Worm (Caenorhabditis elegans) whole organism, L4 larva: ENCODE results near the gene pqn-39.

Source experiments
- F37D6.2 ChIP-seq: sonication (generic microtip); optimal IDR thresholded peaks from 2 replicates; lab custom pipeline; 2016; ENCODE audit warnings: mild to moderate bottlenecking, missing genetic modification characterization, missing compliant biosample characterization
- F44E2.7 ChIP-seq: fragments of 200-800 bp; sonication (Bioruptor generic); IDR thresholded peaks from 2 replicates; pipeline ENCODE4 v2.1.2; 2022; ENCODE audit warnings: missing genetic modification characterization, missing compliant biosample characterization
- T26A8.4 ChIP-seq: fragments of 200-800 bp; sonication (Bioruptor generic); IDR thresholded peaks from 2 replicates; pipeline ENCODE4 v1.3.6; 2022; ENCODE audit warnings: missing genetic modification characterization, missing compliant biosample characterization
- Y75B8A.6 ChIP-seq: fragments of 200-800 bp; sonication (Bioruptor generic); IDR thresholded peaks from 2 replicates; pipeline ENCODE4 v1.3.6; 2022; ENCODE audit warnings: missing genetic modification reagents, missing genetic modification characterization, missing compliant biosample characterization
- aha-1 ChIP-seq: fragments of 150-350 bp; peaks from one replicate; lab custom pipeline; 2014; ENCODE audit warnings: missing biosample characterization, missing genetic modification characterization
- ama-1 ChIP-seq: fragments of 150-350 bp; optimal IDR thresholded peaks from 2 replicates; lab custom pipeline; 2014; ENCODE audit warnings: inconsistent platforms, mixed read lengths
- ceh-20 ChIP-seq: fragments of 200-800 bp; sonication (Bioruptor generic); IDR thresholded peaks from 2 replicates; pipeline ENCODE4 v1.3.6; 2022; ENCODE audit warnings: missing genetic modification reagents, missing genetic modification characterization, missing compliant biosample characterization
- ceh-44 ChIP-seq: fragments of 200-800 bp; sonication (Bioruptor generic); IDR thresholded peaks from 2 replicates; pipeline ENCODE4 v1.3.6; 2022; ENCODE audit warnings: missing genetic modification reagents, missing genetic modification characterization, missing compliant biosample characterization
- dpl-1 ChIP-seq: fragments of 150-350 bp; optimal IDR thresholded peaks from 2 replicates; lab custom pipeline; 2014; ENCODE audit warnings: missing biosample characterization, missing genetic modification reagents, missing genetic modification characterization
- duxl-1 ChIP-seq: sonication (generic microtip); optimal IDR thresholded peaks from 2 replicates; lab custom pipeline; 2016; ENCODE audit warnings: mild to moderate bottlenecking, missing genetic modification characterization, moderate library complexity, missing compliant biosample characterization; ENCODE audit not compliant: poor library complexity
- dve-1 ChIP-seq: sonication (generic microtip); optimal IDR thresholded peaks from 2 replicates; lab custom pipeline; 2017; ENCODE audit warnings: antibody characterized with exemption, mild to moderate bottlenecking, missing genetic modification characterization, missing compliant biosample characterization; ENCODE audit not compliant: insufficient read depth
- egl-43 ChIP-seq: fragments of 200-800 bp; sonication (Bioruptor generic); IDR thresholded peaks from 2 replicates; pipeline ENCODE4 v1.3.6; 2022; ENCODE audit warnings: missing genetic modification reagents, missing genetic modification characterization, missing compliant biosample characterization
- fkh-10 ChIP-seq: fragments of 150-350 bp; optimal IDR thresholded peaks from 2 replicates; lab custom pipeline; 2014; ENCODE audit warnings: missing biosample characterization, missing genetic modification reagents, missing genetic modification characterization
- hif-1 ChIP-seq, 2 experiments: sonication (generic microtip); optimal IDR thresholded peaks; 2 replicates each; lab custom pipeline; 2016 to 2017; ENCODE audit warnings: missing compliant biosample characterization in 2 of 2, missing genetic modification characterization in 2 of 2, missing genetic modification reagents in 2 of 2, missing genotype in 2 of 2, mild to moderate bottlenecking in 1 of 2
- hlh-11 ChIP-seq: fragments of 200-800 bp; sonication (Bioruptor generic); optimal IDR thresholded peaks from 2 replicates; lab custom pipeline; 2018; ENCODE audit warnings: mild to moderate bottlenecking, missing genetic modification characterization, missing compliant biosample characterization
- lim-7 ChIP-seq: fragments of 200-800 bp; sonication (Bioruptor generic); IDR thresholded peaks from 2 replicates; pipeline ENCODE4 v1.3.6; 2022; ENCODE audit warnings: missing genetic modification characterization, missing compliant biosample characterization
- lin-13 ChIP-seq: fragments of 150-350 bp; optimal IDR thresholded peaks from 2 replicates; lab custom pipeline; 2014; ENCODE audit warnings: missing biosample characterization, missing genetic modification reagents, missing genetic modification characterization
- lsy-2 ChIP-seq, 2 experiments: fragments of 150-350 bp in 1 of 2; sonication (generic microtip) in 1 of 2; optimal IDR thresholded peaks; 2 replicates each; lab custom pipeline; 2014 to 2017; ENCODE audit warnings: missing biosample characterization in 2 of 2, missing genetic modification characterization in 2 of 2
- madf-5 ChIP-seq, 2 experiments: fragments of 200-800 bp; sonication (Bioruptor generic); IDR thresholded peaks; 2 replicates each; pipeline ENCODE4 v1.3.6; 2022; ENCODE audit warnings: missing compliant biosample characterization in 2 of 2, missing genetic modification characterization in 2 of 2
- madf-9 ChIP-seq: fragments of 200-800 bp; sonication (Bioruptor generic); conservative IDR thresholded peaks from 2 replicates; pipeline ENCODE4 v1.3.6; 2022; ENCODE audit warnings: missing genetic modification reagents, missing genetic modification characterization, missing compliant biosample characterization
- mep-1 ChIP-seq: fragments of 150-350 bp; sonication (generic microtip); optimal IDR thresholded peaks from 3 replicates; lab custom pipeline; 2014; ENCODE audit warnings: missing biosample characterization, missing genetic modification characterization
- mes-2 ChIP-seq: sonication (generic microtip); optimal IDR thresholded peaks from 2 replicates; lab custom pipeline; 2016; ENCODE audit warnings: missing genotype, mild to moderate bottlenecking, missing genetic modification characterization, missing compliant biosample characterization; ENCODE audit not compliant: poor library complexity, severe bottlenecking
- mxl-3 ChIP-seq: fragments of 200-800 bp; sonication (Bioruptor generic); optimal IDR thresholded peaks from 2 replicates; lab custom pipeline; 2018; ENCODE audit warnings: mild to moderate bottlenecking, missing genetic modification characterization, missing compliant biosample characterization
- nhr-11 ChIP-seq: fragments of 150-350 bp; optimal IDR thresholded peaks from 2 replicates; lab custom pipeline; 2014; ENCODE audit warnings: missing biosample characterization, missing genetic modification characterization
- nhr-237 ChIP-seq: sonication (generic microtip); optimal IDR thresholded peaks from 2 replicates; lab custom pipeline; 2017; ENCODE audit warnings: missing biosample characterization, missing genetic modification characterization
- nhr-25 ChIP-seq: sonication (generic microtip); optimal IDR thresholded peaks from 2 replicates; lab custom pipeline; 2017; ENCODE audit warnings: missing genetic modification characterization, mild to moderate bottlenecking, missing compliant biosample characterization, antibody characterized with exemption, moderate library complexity, borderline replicate concordance; ENCODE audit not compliant: insufficient read depth
- nhr-28 ChIP-seq: fragments of 150-350 bp; optimal IDR thresholded peaks from 2 replicates; lab custom pipeline; 2014; ENCODE audit warnings: missing biosample characterization, missing genetic modification characterization
- nhr-48 ChIP-seq: sonication (generic microtip); optimal IDR thresholded peaks from 2 replicates; lab custom pipeline; 2016; ENCODE audit warnings: mild to moderate bottlenecking, missing genetic modification characterization, missing compliant biosample characterization
- rbr-2 ChIP-seq: sonication (generic microtip); optimal IDR thresholded peaks from 2 replicates; lab custom pipeline; 2016; ENCODE audit warnings: missing genotype, missing genetic modification characterization, missing compliant biosample characterization
- set-16 ChIP-seq: fragments of 200-800 bp; sonication (Bioruptor generic); IDR thresholded peaks from 2 replicates; pipeline ENCODE4 v1.3.6; 2022; ENCODE audit warnings: missing genetic modification reagents, missing genetic modification characterization, missing compliant biosample characterization
- snpc-1.2 ChIP-seq: fragments of 200-800 bp; sonication (Bioruptor generic); IDR thresholded peaks from 2 replicates; pipeline ENCODE4 v1.3.6; 2022; ENCODE audit warnings: missing genetic modification reagents, missing genetic modification characterization, missing compliant biosample characterization
- snpc-4 ChIP-seq: fragments of 150-350 bp; optimal IDR thresholded peaks from 2 replicates; lab custom pipeline; 2014; ENCODE audit warnings: missing biosample characterization, missing genetic modification characterization
- tra-1 ChIP-seq: fragments of 200-800 bp; sonication (Bioruptor generic); IDR thresholded peaks from 2 replicates; pipeline ENCODE4 v1.3.6; 2022; ENCODE audit warnings: missing genetic modification reagents, missing genetic modification characterization, missing compliant biosample characterization
- unc-39 ChIP-seq: sonication (generic microtip); optimal IDR thresholded peaks from 2 replicates; lab custom pipeline; 2017; ENCODE audit warnings: missing biosample characterization, missing genetic modification characterization
- unc-62 ChIP-seq, 3 experiments: fragments of 150-350 bp in 1 of 3; sonication (generic microtip); optimal IDR thresholded peaks in 2 of 3; peaks in 1 of 3; 1 replicate in 1 of 3; 2 replicates in 2 of 3; lab custom pipeline; 2014 to 2017; ENCODE audit warnings: missing biosample characterization in 3 of 3, missing genetic modification characterization in 3 of 3, missing genetic modification reagents in 3 of 3, missing genotype in 1 of 3
- vab-7 ChIP-seq: fragments of 200-800 bp; sonication (Bioruptor generic); IDR thresholded peaks from 2 replicates; pipeline ENCODE4 v1.3.6; 2022; ENCODE audit warnings: missing genetic modification reagents, missing genetic modification characterization, missing compliant biosample characterization
- zag-1 ChIP-seq: fragments of 150-350 bp; optimal IDR thresholded peaks from 2 replicates; lab custom pipeline; 2014; ENCODE audit warnings: missing biosample characterization, missing genetic modification characterization
- ztf-11 ChIP-seq: fragments of 150-350 bp; optimal IDR thresholded peaks from 2 replicates; lab custom pipeline; 2014; ENCODE audit warnings: missing biosample characterization, missing genetic modification characterization

The pqn-39 gene

DNA sequence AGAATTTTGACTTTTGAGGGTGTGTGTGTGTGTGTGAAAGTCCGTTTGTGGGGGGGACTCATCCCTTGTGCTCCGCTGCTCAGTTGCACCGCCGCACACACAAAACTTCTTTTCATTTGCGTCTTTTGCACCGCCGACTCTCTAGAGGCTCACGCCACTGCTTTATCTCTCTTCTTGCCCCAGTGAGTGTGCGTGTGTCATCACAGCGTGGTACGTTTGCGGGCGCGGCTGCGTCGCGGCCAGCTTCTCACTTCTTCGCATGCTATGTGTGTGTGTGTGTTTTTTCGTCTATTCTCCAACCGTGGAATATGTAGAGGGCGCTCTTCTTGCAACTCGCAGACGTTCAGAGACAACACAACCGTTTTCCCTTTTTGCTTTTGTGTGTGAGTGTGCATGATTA lies 23.0 kb downstream of the pqn-39 start (continued):
- TF ChIP-seq nhr-28 (tag; lab: Kevin White, UChicago), result peak; percentile 39
- TF ChIP-seq nhr-48 (tag; lab: Kevin White, UChicago), result peak; percentile 28
- TF ChIP-seq snpc-4 (tag; lab: Kevin White, UChicago), result peak; percentile 57
- peak; percentile 69 for TF ChIP-seq F37D6.2 (tag; lab: Kevin White, UChicago)
- TF ChIP-seq madf-9, result peak; percentile 40; the same call in 1 of the 2 replicates
- peak; percentile 30 to 47 for TF ChIP-seq lsy-2 (tag; optimal IDR thresholded peaks at IDR 0.05; lab: Kevin White, UChicago)
- TF ChIP-seq mxl-3 (GFP tag; lab: Kevin White, UChicago), result peak; percentile 81
- peak; percentile 47 for TF ChIP-seq lin-13 (GFP tag; lab: Kevin White, UChicago)
- no peak for TF ChIP-seq Y75B8A.6
- peak; percentile 35; the same call in 1 of the 2 replicates for TF ChIP-seq vab-7 (GFP tag; lab: Robert Waterston, UW)
- peak; percentile 82 for TF ChIP-seq egl-43 (GFP tag; lab: Robert Waterston, UW)
- TF ChIP-seq fkh-10 (GFP tag; lab: Kevin White, UChicago), result peak; percentile 68
- TF ChIP-seq rbr-2 (tag; lab: Kevin White, UChicago), result peak; percentile 83
- peak; percentile 45 for TF ChIP-seq dve-1 (tag; lab: Kevin White, UChicago)
- TF ChIP-seq nhr-237 (tag; lab: Kevin White, UChicago), result no peak
- peak; percentile 64 for TF ChIP-seq set-16
- peak; percentile 0 for TF ChIP-seq dpl-1
- TF ChIP-seq ceh-20 (GFP tag; lab: Robert Waterston, UW), result peak; percentile 74

DNA sequence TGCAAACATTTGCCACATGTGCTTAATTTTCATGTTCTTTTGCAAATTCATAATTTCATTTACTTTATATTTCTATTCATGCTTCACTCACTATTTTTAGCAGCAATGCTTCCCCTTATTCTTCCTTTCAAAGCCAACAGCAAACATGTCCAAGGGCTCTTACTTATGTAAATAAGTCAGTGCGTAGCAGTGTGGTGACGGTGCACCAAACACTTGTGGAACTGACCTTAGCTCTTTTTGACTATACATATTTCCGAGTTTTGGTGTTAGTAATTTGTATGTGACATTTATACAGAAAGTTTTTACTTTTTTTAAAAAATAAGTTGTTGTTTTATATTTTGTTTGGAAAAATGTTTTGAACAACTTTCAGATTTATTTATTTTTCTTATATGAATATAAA lies 23.4 kb downstream of the pqn-39 start:
- peak; percentile 95 for TF ChIP-seq aha-1 (tag; lab: Kevin White, UChicago)
- TF ChIP-seq ceh-44 (GFP tag; lab: Robert Waterston, UW), result no peak

DNA sequence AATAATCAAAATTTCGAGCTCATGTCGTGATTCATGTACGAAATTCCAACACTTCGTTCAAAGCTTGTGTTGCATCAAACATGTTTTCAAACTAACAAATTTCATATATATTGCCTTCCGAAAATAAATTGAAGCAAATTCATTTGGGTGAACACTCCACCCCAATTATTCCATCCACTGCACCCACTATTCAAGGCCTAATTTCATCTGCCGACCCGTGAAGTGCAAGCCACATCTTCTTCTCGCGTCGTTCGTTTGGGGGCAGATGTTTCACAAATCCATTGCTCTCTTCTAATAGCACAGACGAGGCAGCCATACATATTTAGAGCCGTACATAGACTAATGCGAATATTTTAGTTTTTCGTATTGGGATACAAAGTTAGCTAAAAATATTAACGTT lies 24.3 kb downstream of the pqn-39 start:
- TF ChIP-seq nhr-25 (tag; lab: Kevin White, UChicago), result no peak
- no peak for TF ChIP-seq unc-39 (tag; lab: Kevin White, UChicago)
- no peak for TF ChIP-seq F44E2.7 (GFP tag; lab: Robert Waterston, UW)
- no peak for TF ChIP-seq Y75B8A.6
- TF ChIP-seq snpc-1.2, result no peak
- no peak for TF ChIP-seq hif-1 (tag; optimal IDR thresholded peaks at IDR 0.05; lab: Kevin White, UChicago)
- TF ChIP-seq duxl-1 (tag; lab: Kevin White, UChicago), result no peak

DNA sequence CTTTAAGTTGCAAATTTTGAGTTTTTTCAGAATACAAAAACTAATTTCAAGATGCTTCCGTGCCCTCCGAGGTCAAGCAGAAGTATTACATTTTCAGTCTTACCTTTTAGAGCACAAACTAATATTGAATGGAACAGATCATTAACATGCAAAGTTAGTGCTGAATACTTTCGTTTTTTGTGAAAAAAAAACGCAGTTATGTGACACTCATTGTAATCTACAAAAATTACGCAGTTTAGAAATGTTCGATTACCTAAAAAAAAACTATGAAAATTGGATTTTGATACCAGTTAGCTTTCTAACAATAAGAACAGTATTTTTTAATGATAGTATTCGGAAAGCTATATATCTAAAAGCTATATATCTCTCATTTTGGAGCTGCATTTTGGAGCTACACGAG lies 26.6 kb downstream of the pqn-39 start:
- TF ChIP-seq aha-1 (tag; lab: Kevin White, UChicago), result peak; percentile 92
- TF ChIP-seq ztf-11 (tag; lab: Kevin White, UChicago), result no peak
- TF ChIP-seq, all 104 proteins: peak for 1

DNA sequence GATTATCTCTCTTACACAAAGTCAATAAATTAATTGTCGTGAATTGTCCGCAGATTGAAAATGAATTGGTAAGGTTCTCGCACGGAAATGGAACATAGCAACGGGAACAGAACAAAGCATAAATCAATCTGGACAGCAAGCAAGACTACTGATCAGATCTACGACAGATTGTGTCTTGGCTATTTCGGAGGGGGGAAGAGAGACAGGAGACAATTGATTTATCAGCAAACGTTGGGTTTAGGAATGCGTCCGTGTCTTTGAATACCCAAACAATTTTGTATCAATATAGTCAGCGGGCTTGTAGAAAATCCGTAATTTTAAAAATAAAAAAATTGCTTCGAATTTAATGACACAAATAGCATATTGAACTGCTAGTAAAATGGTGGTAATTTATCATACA lies 27.2 kb downstream of the pqn-39 start:
- TF ChIP-seq zag-1 (tag; lab: Kevin White, UChicago) (no peak), tra-1 (0 out of 2 replicates have a peak, but pooled peaks have one; percentile 4), nhr-28 (tag; lab: Kevin White, UChicago) (peak; percentile 43), nhr-11 (tag; lab: Kevin White, UChicago) (no peak), hlh-11 (tag; lab: Kevin White, UChicago) (peak; percentile 17), mes-2 (tag; lab: Kevin White, UChicago) (peak; percentile 24), madf-5 (GFP tag; IDR thresholded peaks at IDR 0.05; lab: Robert Waterston, UW) (0 out of 4 replicates have a peak, but pooled peaks of 1 of the 2 experiments have one; percentile 33), ceh-20 (GFP tag; lab: Robert Waterston, UW) (0 out of 2 replicates have a peak, but pooled peaks have one; percentile 34), T26A8.4 (0 out of 2 replicates have a peak, but pooled peaks have one; percentile 19), mep-1 (peak; percentile 16), lim-7 (GFP tag; lab: Robert Waterston, UW) (no peak), unc-62 (GFP tag; optimal IDR thresholded peaks at IDR 0.05 in 1 of 2; lab: Kevin White, UChicago) (peak in 1 of 2 experiments; percentile 95), unc-62 (tag; optimal IDR thresholded peaks at IDR 0.05; lab: Kevin White, UChicago) (no peak), ama-1 (lab: Kevin White, UChicago) (peak; percentile 34)
